Worm (Caenorhabditis elegans): ENCODE measurements around the gene nlp-53.

nlp-53 gene

ce11 chrX:13605854-13606253, 12.8 kb upstream of the nlp-53 start:
- TF ChIP-seq elt-3 (tag; optimal IDR thresholded peaks at IDR 0.05) = no peak

- TF ChIP-seq egl-5 (tag; optimal IDR thresholded peaks at IDR 0.05) = no peak
- no peak for TF ChIP-seq ceh-28 (tag; optimal IDR thresholded peaks at IDR 0.05)
- TF ChIP-seq unc-39 (tag; optimal IDR thresholded peaks at IDR 0.05) = no peak
- peak; percentile 52 for TF ChIP-seq fkh-10 (GFP tag; optimal IDR thresholded peaks at IDR 0.05)
- TF ChIP-seq skn-1 (tag; optimal IDR thresholded peaks at IDR 0.05) = no peak
- no peak for TF ChIP-seq hmg-11 (tag; optimal IDR thresholded peaks at IDR 0.05)
- TF ChIP-seq mdl-1 (tag; optimal IDR thresholded peaks at IDR 0.05) = no peak
These were observed 8.6 kb upstream of the nlp-53 start for ce11 chrX:13610040-13610439.

ce11 chrX:13615181-13615580, 3.5 kb upstream of the nlp-53 start:
- TF ChIP-seq sea-2 (GFP tag; optimal IDR thresholded peaks at IDR 0.05) (no peak), eor-1 (tag; optimal IDR thresholded peaks at IDR 0.05) (no peak), ztf-11 (tag; optimal IDR thresholded peaks at IDR 0.05) (no peak), elt-2 (tag; optimal IDR thresholded peaks at IDR 0.05) (no peak)

- no peak for TF ChIP-seq fkh-10 (GFP tag; optimal IDR thresholded peaks at IDR 0.05)
- TF ChIP-seq nhr-11 (tag; optimal IDR thresholded peaks at IDR 0.05) = no peak
- TF ChIP-seq elt-3 (tag; optimal IDR thresholded peaks at IDR 0.05) = no peak
- TF ChIP-seq snpc-4 (tag; optimal IDR thresholded peaks at IDR 0.05) = no peak
These were observed 3.0 kb downstream of the nlp-53 start, which contains the start of gene Y12A6A.1 for ce11 chrX:13621628-13622027. Gene Y12A6A.1 (minus strand): TSS chrX:13621728.

- TF ChIP-seq R02D3.7 (tag; optimal IDR thresholded peaks at IDR 0.05) = no peak
- peak; percentile 59 for TF ChIP-seq fkh-10 (GFP tag; optimal IDR thresholded peaks at IDR 0.05)
These were observed 12.5 kb downstream of the nlp-53 start, which contains the start of gene nlg-1 for ce11 chrX:13631122-13631672. Gene nlg-1 (minus strand): TSS chrX:13631172.

ce11 chrX:13632245-13632644, 13.6 kb downstream of the nlp-53 start:
- TF ChIP-seq egl-5 (tag; optimal IDR thresholded peaks at IDR 0.05) (peak; percentile 49), nhr-76 (tag; optimal IDR thresholded peaks at IDR 0.05) (no peak)

- TF ChIP-seq lin-15B (tag; optimal IDR thresholded peaks at IDR 0.05) (no peak), snpc-4 (tag; optimal IDR thresholded peaks at IDR 0.05) (peak; percentile 48), zag-1 (tag; optimal IDR thresholded peaks at IDR 0.05) (no peak), mml-1 (tag; optimal IDR thresholded peaks at IDR 0.05) (no peak), ZK546.5 (tag; optimal IDR thresholded peaks at IDR 0.05) (no peak), ztf-11 (tag; optimal IDR thresholded peaks at IDR 0.05) (no peak)
These were observed 14.4 kb downstream of the nlp-53 start for ce11 chrX:13633032-13633431.

- TF ChIP-seq fkh-10 (GFP tag; optimal IDR thresholded peaks at IDR 0.05) = peak; percentile 19
- TF ChIP-seq elt-1 (tag; optimal IDR thresholded peaks at IDR 0.05) = no peak
These were observed 15.3 kb downstream of the nlp-53 start for ce11 chrX:13633876-13634479.

- no peak for TF ChIP-seq skn-1 (tag; optimal IDR thresholded peaks at IDR 0.05)
- TF ChIP-seq nhr-76 (tag; optimal IDR thresholded peaks at IDR 0.05) = no peak
- no peak for TF ChIP-seq lin-39 (tag; optimal IDR thresholded peaks at IDR 0.05)
- TF ChIP-seq jun-1 (tag; optimal IDR thresholded peaks at IDR 0.05) = no peak
- TF ChIP-seq nhr-67 (tag; optimal IDR thresholded peaks at IDR 0.05) = no peak
- TF ChIP-seq nhr-11 (tag; optimal IDR thresholded peaks at IDR 0.05) = no peak
- no peak for TF ChIP-seq ceh-9 (tag; optimal IDR thresholded peaks at IDR 0.05)
These were observed 18.9 kb downstream of the nlp-53 start for ce11 chrX:13637526-13637925.

All from whole organism, L3 larva.